Worm (Caenorhabditis elegans): ENCODE measurements around the gene twk-45.

DNA sequence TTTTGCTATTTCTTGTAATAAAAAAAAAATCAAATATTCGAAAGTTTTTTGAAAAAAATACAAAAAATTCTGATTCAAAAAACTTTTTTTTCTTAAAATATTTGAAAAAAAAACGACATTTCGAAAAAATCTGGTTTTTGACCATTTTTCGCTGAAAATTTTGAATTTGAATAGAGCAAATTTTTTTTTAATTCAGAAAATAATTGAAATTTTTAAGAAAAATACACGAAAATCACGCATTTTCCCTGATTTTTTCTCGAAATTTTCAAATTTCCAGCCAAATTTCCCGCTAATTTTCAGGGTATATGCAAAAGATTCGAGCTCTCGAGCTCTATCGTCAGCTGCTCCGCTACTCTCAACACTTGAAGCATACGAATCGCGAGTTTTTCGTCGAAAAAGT is 25.1 kb upstream of the twk-45 start, which contains the start of gene Y71H2AM.1:
- no peak for TF ChIP-seq ztf-1 (GFP tag; conservative IDR thresholded peaks at IDR 0.05)
- TF ChIP-seq lsy-2 (tag; optimal IDR thresholded peaks at IDR 0.05) = no peak
- TF ChIP-seq snpc-4 (tag; optimal IDR thresholded peaks at IDR 0.05) = no peak
- TF ChIP-seq ztf-4 (tag; optimal IDR thresholded peaks at IDR 0.05) = no peak
- TF ChIP-seq ceh-82 (tag; optimal IDR thresholded peaks at IDR 0.05) = no peak
- TF ChIP-seq ama-1 (optimal IDR thresholded peaks at IDR 0.05) = no peak
- no peak for TF ChIP-seq ztf-11 (tag; optimal IDR thresholded peaks at IDR 0.05)
- no peak for TF ChIP-seq F13H6.1 (tag; optimal IDR thresholded peaks at IDR 0.05)
- no peak for TF ChIP-seq nhr-77 (tag; optimal IDR thresholded peaks at IDR 0.05)
- no peak for TF ChIP-seq nhr-237 (tag; optimal IDR thresholded peaks at IDR 0.05)

Measured in whole organism, L2 larva.